Worm (Caenorhabditis elegans): ENCODE results near the gene F59B1.8.

F59B1.8 gene

ce11 chrV:3634293-3635016 is 9.6 kb downstream of the F59B1.8 start (continued):
- TF ChIP-seq mep-1 (tag; optimal IDR thresholded peaks at IDR 0.05) (peak; percentile 70), F26F4.8 (GFP tag; conservative IDR thresholded peaks at IDR 0.05) (no peak), zfp-2 (tag; optimal IDR thresholded peaks at IDR 0.05) (no peak), dmd-9 (GFP tag; IDR thresholded peaks at IDR 0.05) (no peak), D1046.2 (GFP tag; IDR thresholded peaks at IDR 0.05) (no peak), nhr-41 (GFP tag; IDR thresholded peaks at IDR 0.05) (no peak), lin-39 (tag; optimal IDR thresholded peaks at IDR 0.05) (no peak), nhr-42 (GFP tag; IDR thresholded peaks at IDR 0.05) (peak; percentile 67), F44E2.7 (GFP tag; IDR thresholded peaks at IDR 0.05) (no peak), mdt-29 (GFP tag; IDR thresholded peaks at IDR 0.05) (no peak), daf-12 (tag; optimal IDR thresholded peaks at IDR 0.05) (no peak), cey-2 (tag; optimal IDR thresholded peaks at IDR 0.05; ENCODE audit: borderline replicate concordance, insufficient read depth) (no peak), T26A8.4 (GFP tag; IDR thresholded peaks at IDR 0.05) (peak; percentile 73), daf-8 (GFP tag; IDR thresholded peaks at IDR 0.05) (no peak), nhr-237 (tag; optimal IDR thresholded peaks at IDR 0.05) (no peak), madf-5 (GFP tag; IDR thresholded peaks at IDR 0.05) (no peak), nhr-111 (GFP tag; optimal IDR thresholded peaks at IDR 0.05) (no peak), Y105C5A.15 (GFP tag; IDR thresholded peaks at IDR 0.05) (no peak), T20F7.1 (GFP tag; optimal IDR thresholded peaks at IDR 0.05) (peak; percentile 54), snpc-4 (tag; optimal IDR thresholded peaks at IDR 0.05) (no peak), pha-4 (GFP tag; IDR thresholded peaks at IDR 0.05) (no peak), pha-4 (tag; optimal IDR thresholded peaks at IDR 0.05) (no peak), fkh-10 (GFP tag; optimal IDR thresholded peaks at IDR 0.05) (no peak), saeg-2 (GFP tag; IDR thresholded peaks at IDR 0.05) (0 out of 2 replicates have a peak, but pooled peaks have one; percentile 9), dpl-1 (GFP tag; optimal IDR thresholded peaks at IDR 0.05) (no peak), mxl-2 (GFP tag; conservative IDR thresholded peaks at IDR 0.05) (no peak), egl-43 (GFP tag; IDR thresholded peaks at IDR 0.05) (no peak), lim-7 (GFP tag; IDR thresholded peaks at IDR 0.05) (no peak), F37D6.2 (tag; optimal IDR thresholded peaks at IDR 0.05) (no peak), duxl-1 (tag; optimal IDR thresholded peaks at IDR 0.05; ENCODE audit: poor library complexity) (peak; percentile 42), nhr-77 (tag; optimal IDR thresholded peaks at IDR 0.05) (peak; percentile 72), pqm-1 (tag; optimal IDR thresholded peaks at IDR 0.05) (peak; percentile 76), zfp-3 (GFP tag; conservative IDR thresholded peaks at IDR 0.05) (peak; percentile 77; the same call in 1 of the 2 replicates), aly-2 (tag; optimal IDR thresholded peaks at IDR 0.05) (no peak), unc-62 (GFP tag; optimal IDR thresholded peaks at IDR 0.05 in 1 of 2) (peak in 1 of 2 experiments; percentile 89), unc-62 (tag; optimal IDR thresholded peaks at IDR 0.05) (no peak), snpc-1.2 (GFP tag; IDR thresholded peaks at IDR 0.05) (no peak), jun-1 (tag; optimal IDR thresholded peaks at IDR 0.05) (no peak), F10B5.3 (tag; optimal IDR thresholded peaks at IDR 0.05) (no peak), ceh-62 (tag; optimal IDR thresholded peaks at IDR 0.05) (no peak), ceh-20 (GFP tag; IDR thresholded peaks at IDR 0.05) (0 out of 2 replicates have a peak, but pooled peaks have one; percentile 7), mdl-1 (tag; optimal IDR thresholded peaks at IDR 0.05) (peak in 1 of 2 experiments; percentile 57), lsy-2 (tag; optimal IDR thresholded peaks at IDR 0.05) (peak in 1 of 2 experiments; percentile 39), zip-11 (GFP tag; IDR thresholded peaks at IDR 0.05) (no peak), php-3 (GFP tag; IDR thresholded peaks at IDR 0.05) (0 out of 2 replicates have a peak, but pooled peaks have one; percentile 60), lin-1 (GFP tag; IDR thresholded peaks at IDR 0.05) (0 out of 2 replicates have a peak, but pooled peaks have one; percentile 12), ama-1 (optimal IDR thresholded peaks at IDR 0.05) (no peak), attf-4 (tag; optimal IDR thresholded peaks at IDR 0.05) (no peak), dve-1 (tag; optimal IDR thresholded peaks at IDR 0.05; ENCODE audit: insufficient read depth) (peak; percentile 97), dmd-8 (GFP tag; IDR thresholded peaks at IDR 0.05) (no peak), unc-39 (tag; optimal IDR thresholded peaks at IDR 0.05) (no peak)

Measured in whole organism, L4 larva.